Fruit fly (Drosophila melanogaster) Kc167 (cell line): ENCODE data around the gene CG18557.

Experiments used
- Myc ChIP-seq: fragments of >200 bp; optimal IDR thresholded peaks from 2 replicates; lab custom pipeline; 2017; ENCODE audit warnings: missing external identifiers
- Sin3A ChIP-seq: fragments of >200 bp; optimal IDR thresholded peaks from 2 replicates; lab custom pipeline; 2018; ENCODE audit warnings: missing external identifiers
- h ChIP-seq: fragments of >200 bp; optimal IDR thresholded peaks from 3 replicates; lab custom pipeline; 2018; ENCODE audit warnings: missing external identifiers
- insv ChIP-seq: fragments of >200 bp; optimal IDR thresholded peaks from 3 replicates; lab custom pipeline; 2018; ENCODE audit warnings: missing external identifiers
- psq ChIP-seq: fragments of >200 bp; optimal IDR thresholded peaks from 2 replicates; lab custom pipeline; 2017; ENCODE audit warnings: missing external identifiers
- ttk ChIP-seq: sonication (Bioruptor generic); optimal IDR thresholded peaks from 2 replicates; lab custom pipeline; 2017; ENCODE audit warnings: missing external identifiers

Gene CG18557

dm6 chr2L:2812137-2812536 lies 33.4 kb downstream of the CG18557 start, which contains the start of gene CG2964:
Gene CG2964 (plus strand): TSS chr2L:2812437.
- TF ChIP-seq Sin3A (lab: Kevin White, UChicago) (no peak), Myc (lab: Kevin White, UChicago) (no peak), h (lab: Kevin White, UChicago) (no peak), insv (lab: Kevin White, UChicago) (no peak), psq (no peak), ttk (lab: Kevin White, UChicago) (no peak)

- TF ChIP-seq psq: no peak
Measured at dm6 chr2L:2810831-2811230, 34.7 kb downstream of the CG18557 start.

- TF ChIP-seq psq (no peak), insv (lab: Kevin White, UChicago) (no peak), Myc (lab: Kevin White, UChicago) (no peak), Sin3A (lab: Kevin White, UChicago) (no peak), ttk (lab: Kevin White, UChicago) (no peak), h (lab: Kevin White, UChicago) (no peak)
Measured at dm6 chr2L:2808038-2808699, 37.4 kb downstream of the CG18557 start.

- TF ChIP-seq ttk (lab: Kevin White, UChicago) (no peak), Myc (lab: Kevin White, UChicago) (no peak), h (lab: Kevin White, UChicago) (no peak)
Measured at dm6 chr2L:2807597-2807996, 37.9 kb downstream of the CG18557 start.

dm6 chr2L:2806190-2806763 lies 39.3 kb downstream of the CG18557 start:
- TF ChIP-seq ttk (lab: Kevin White, UChicago): no peak
- TF ChIP-seq Sin3A (lab: Kevin White, UChicago): no peak

- TF ChIP-seq Myc (lab: Kevin White, UChicago) (no peak), psq (no peak), insv (lab: Kevin White, UChicago) (no peak), ttk (lab: Kevin White, UChicago) (no peak), Sin3A (lab: Kevin White, UChicago) (no peak), h (lab: Kevin White, UChicago) (no peak)
Measured at dm6 chr2L:2804634-2805311, 40.8 kb downstream of the CG18557 start, which contains the start of gene daw. Gene daw (plus strand): TSS chr2L:2805261.

dm6 chr2L:2802527-2802926 lies 43.0 kb downstream of the CG18557 start:
- TF ChIP-seq h (lab: Kevin White, UChicago) (no peak), ttk (lab: Kevin White, UChicago) (no peak), insv (lab: Kevin White, UChicago) (no peak), Sin3A (lab: Kevin White, UChicago) (no peak), Myc (lab: Kevin White, UChicago) (no peak), psq (no peak)

dm6 chr2L:2800956-2801776 lies 44.4 kb downstream of the CG18557 start:
- TF ChIP-seq insv (lab: Kevin White, UChicago) (no peak), h (lab: Kevin White, UChicago) (no peak), Sin3A (lab: Kevin White, UChicago) (no peak), Myc (lab: Kevin White, UChicago) (no peak), ttk (lab: Kevin White, UChicago) (no peak), psq (no peak)

- TF ChIP-seq Sin3A (lab: Kevin White, UChicago) (no peak), ttk (lab: Kevin White, UChicago) (no peak), h (lab: Kevin White, UChicago) (no peak), insv (lab: Kevin White, UChicago) (no peak), Myc (lab: Kevin White, UChicago) (no peak), psq (no peak)
Measured at dm6 chr2L:2799909-2800478, 45.5 kb downstream of the CG18557 start, which contains the start of gene Syt1. Gene Syt1 (minus strand): TSS chr2L:2799979.

dm6 chr2L:2797186-2797585 lies 48.3 kb downstream of the CG18557 start:
- TF ChIP-seq Myc (lab: Kevin White, UChicago) (no peak), ttk (lab: Kevin White, UChicago) (no peak), insv (lab: Kevin White, UChicago) (no peak), h (lab: Kevin White, UChicago) (no peak), Sin3A (lab: Kevin White, UChicago) (no peak), psq (no peak)
